Worm (Caenorhabditis elegans) whole organism, L3 larva: ENCODE results near the gene aat-6.

Source experiments
- aly-2 ChIP-seq: fragments of 150-350 bp; optimal IDR thresholded peaks from 2 replicates; lab custom pipeline; 2014; ENCODE audit warnings: missing biosample characterization, missing genetic modification characterization
- ama-1 ChIP-seq: fragments of 150-350 bp; optimal IDR thresholded peaks from 2 replicates; lab custom pipeline; 2018
- egl-27 ChIP-seq: sonication (generic microtip); optimal IDR thresholded peaks from 4 replicates; lab custom pipeline; 2017; ENCODE audit warnings: missing biosample characterization, missing genetic modification reagents, missing genetic modification characterization
- lin-15B ChIP-seq: fragments of 150-350 bp; optimal IDR thresholded peaks from 2 replicates; lab custom pipeline; 2014; ENCODE audit warnings: missing biosample characterization, missing genetic modification characterization
- lin-39 ChIP-seq: fragments of 150-350 bp; optimal IDR thresholded peaks from 2 replicates; lab custom pipeline; 2018; ENCODE audit warnings: missing biosample characterization, missing genetic modification reagents, missing genetic modification characterization
- nhr-12 ChIP-seq: fragments of 150-350 bp; optimal IDR thresholded peaks from 2 replicates; lab custom pipeline; 2014; ENCODE audit warnings: missing biosample characterization, missing genetic modification characterization
- nhr-23 ChIP-seq: fragments of 150-350 bp; optimal IDR thresholded peaks from 2 replicates; lab custom pipeline; 2014; ENCODE audit warnings: missing biosample characterization, missing genetic modification reagents, missing genetic modification characterization

- TF ChIP-seq aly-2 (tag; lab: Kevin White, UChicago) (no peak), egl-27 (tag; lab: Kevin White, UChicago) (no peak), ama-1 (no peak), lin-39 (tag; lab: Kevin White, UChicago) (no peak), nhr-23 (no peak), lin-15B (no peak), nhr-12 (tag; lab: Kevin White, UChicago) (no peak)
Observed at ce11 chrV:11492456-11492855, 22.0 kb upstream of the aat-6 start, which contains the start of gene T11F9.21.
